Worm (Caenorhabditis elegans) whole organism, dauer: Measurements from ENCODE around the gene clec-136.

Source experiments
- unc-62 ChIP-seq: sonication (generic microtip); optimal IDR thresholded peaks from 2 replicates; lab custom pipeline; 2017; ENCODE audit warnings: missing biosample characterization, missing genetic modification reagents, missing genetic modification characterization

clec-136 gene

DNA sequence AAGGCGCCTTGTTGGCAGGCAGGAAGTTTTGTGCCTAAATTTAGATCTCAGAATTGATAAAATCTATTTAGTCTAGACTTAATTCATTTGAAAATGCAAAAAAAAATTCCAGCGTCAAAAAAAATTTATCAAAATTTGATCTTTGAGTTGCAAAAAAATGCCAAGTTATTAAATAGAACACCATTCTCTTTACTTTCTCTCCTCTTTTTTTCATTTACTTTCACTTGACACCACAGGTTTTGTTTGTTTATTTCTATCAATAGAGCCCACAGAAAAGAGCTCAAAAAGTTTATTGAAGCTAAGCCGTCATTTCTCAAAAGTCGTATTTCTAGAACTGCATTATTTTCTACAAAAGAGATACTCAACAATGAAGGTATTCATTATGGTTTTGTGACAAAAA lies 3.6 kb downstream of the clec-136 start, which contains the start of gene pqn-35:
Gene pqn-35, plus strand, starts transcription at position 301 of the 400 bp plus-strand sequence.
- TF ChIP-seq unc-62 (GFP tag; lab: Kevin White, UChicago): no peak

DNA sequence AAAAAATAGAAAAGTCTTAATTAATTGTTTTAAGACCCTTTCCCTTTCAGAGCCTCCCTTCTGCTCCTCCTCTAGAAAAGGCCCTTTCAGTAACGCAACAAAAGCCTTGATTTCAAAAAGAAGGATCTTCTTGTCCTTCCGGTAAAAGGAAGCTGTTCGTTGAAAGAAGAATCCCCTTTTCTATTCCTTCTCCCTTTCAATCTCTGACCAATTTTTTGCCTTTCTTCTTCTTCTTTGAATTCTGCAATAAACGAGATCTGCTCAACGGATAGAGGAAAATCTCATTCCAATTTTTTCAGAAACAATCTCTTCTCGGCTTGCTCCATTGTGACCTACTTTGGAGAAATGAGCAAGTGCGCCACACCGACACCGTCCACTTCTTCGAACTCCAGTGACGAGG lies 8.3 kb downstream of the clec-136 start, which contains the start of gene F35D11.3:
Gene F35D11.3, plus strand, starts transcription at position 300 of the 400 bp plus-strand sequence.
- no peak for TF ChIP-seq unc-62 (GFP tag; lab: Kevin White, UChicago)

DNA sequence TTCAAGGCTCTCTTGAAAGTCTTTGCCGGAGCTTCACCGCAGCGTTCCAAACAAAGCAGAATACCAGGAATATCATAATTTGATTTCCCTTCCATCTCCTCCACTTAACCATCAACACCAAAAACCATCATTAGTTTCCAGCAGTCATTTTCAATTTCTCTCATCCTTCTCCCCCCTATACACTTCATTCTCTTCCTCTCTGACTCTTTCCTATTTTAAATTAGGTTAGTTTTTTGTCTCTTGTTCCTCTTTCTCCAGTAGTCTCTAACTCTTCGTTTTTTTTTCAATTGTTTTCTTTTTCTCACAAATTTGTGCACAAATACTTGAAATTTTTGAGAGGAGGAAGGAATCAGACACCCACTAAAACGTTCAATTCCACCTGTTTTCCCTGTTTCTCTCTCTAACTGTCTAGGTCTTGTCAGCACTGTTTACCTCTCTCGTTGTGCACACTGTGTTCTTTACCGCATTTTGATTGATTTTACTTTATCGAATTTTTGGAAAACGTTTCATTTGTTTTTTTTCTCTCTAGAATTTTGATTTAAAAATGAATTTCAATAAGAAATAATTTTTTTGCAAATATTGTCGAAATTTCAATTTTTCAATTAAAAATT lies 9.6 kb downstream of the clec-136 start:
- TF ChIP-seq unc-62 (GFP tag; lab: Kevin White, UChicago): no peak

DNA sequence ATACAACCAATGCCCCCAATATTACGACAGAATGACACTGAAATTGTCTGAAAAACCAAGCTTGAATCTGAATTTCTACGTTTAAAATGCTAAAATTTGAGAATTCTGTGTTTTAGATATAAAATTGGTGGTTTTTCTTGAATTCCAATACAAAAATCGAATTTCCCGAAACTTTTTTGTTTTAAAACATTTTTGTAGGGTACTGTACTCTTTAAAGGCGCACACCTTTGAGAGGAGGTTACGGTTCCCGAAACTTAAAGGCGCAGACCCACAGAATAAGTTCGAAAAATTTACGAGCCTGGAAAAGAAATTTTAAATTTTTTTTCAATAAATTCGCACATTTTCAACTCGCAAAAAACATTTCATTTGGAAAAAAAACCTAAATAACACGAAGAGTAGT lies 11.7 kb downstream of the clec-136 start:
- TF ChIP-seq unc-62 (GFP tag; lab: Kevin White, UChicago): no peak

DNA sequence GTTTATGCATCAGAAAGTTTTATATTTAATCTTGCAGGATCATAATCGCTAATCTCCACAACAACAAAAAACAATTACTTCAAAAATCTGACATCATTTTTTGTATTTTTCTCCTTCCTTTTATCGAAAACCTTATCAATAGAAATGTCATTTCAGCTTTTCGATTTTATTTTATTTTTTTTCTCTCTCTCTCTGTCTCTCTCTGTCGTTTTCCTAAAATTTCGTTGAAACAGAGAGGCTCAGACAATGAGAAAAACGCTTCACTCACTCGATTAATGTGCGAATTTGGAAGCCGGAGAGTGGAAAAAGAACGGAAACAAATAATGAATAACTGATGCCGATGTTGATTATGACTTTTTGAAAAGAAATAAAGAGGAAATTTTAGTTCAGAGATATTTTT lies 12.2 kb downstream of the clec-136 start:
- no peak for TF ChIP-seq unc-62 (GFP tag; lab: Kevin White, UChicago)

DNA sequence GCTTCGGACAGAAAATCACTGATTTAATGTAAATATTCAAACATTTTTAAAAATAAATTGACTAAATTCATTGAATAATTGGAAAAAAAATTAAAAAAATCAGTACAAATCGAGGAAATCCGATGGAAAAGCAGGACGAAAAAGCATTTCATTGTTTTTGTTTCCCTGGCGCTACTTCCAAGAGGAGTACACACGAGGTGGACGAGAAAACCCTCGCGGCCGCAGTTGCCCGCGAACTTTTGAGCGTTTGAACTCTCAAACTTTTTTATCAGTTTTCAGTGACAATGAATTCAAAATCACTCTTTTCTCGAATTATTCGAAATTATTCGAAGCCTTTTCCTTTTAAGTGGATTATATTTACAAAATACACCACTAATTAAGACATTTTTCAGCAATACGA lies 13.3 kb downstream of the clec-136 start, which contains the start of gene F35D11.4:
Gene F35D11.4, plus strand, starts transcription at position 393 of the 400 bp plus-strand sequence.
- no peak for TF ChIP-seq unc-62 (GFP tag; lab: Kevin White, UChicago)

DNA sequence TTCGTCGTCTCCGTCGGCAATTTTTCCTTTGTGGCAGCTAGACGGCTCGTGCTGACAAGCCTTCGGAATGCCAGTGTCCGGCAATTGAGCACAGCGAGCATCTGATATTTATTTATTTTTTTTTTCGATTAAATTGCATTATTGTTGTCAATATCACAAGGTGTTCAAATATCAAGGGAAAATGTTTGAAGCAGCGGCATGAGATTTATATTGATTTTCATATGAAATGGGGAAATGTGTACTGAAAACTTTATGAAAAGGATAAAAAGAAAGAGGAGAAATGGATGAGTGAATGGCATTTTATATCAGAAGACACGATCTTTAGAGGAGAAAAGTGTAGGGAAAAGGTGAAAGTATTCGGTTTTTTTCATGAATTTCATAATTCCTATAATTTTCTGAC lies 13.8 kb downstream of the clec-136 start, which contains the start of gene coa-3:
Gene coa-3, minus strand, starts transcription at position 101 of the 400 bp plus-strand sequence.
- TF ChIP-seq unc-62 (GFP tag; lab: Kevin White, UChicago): no peak

DNA sequence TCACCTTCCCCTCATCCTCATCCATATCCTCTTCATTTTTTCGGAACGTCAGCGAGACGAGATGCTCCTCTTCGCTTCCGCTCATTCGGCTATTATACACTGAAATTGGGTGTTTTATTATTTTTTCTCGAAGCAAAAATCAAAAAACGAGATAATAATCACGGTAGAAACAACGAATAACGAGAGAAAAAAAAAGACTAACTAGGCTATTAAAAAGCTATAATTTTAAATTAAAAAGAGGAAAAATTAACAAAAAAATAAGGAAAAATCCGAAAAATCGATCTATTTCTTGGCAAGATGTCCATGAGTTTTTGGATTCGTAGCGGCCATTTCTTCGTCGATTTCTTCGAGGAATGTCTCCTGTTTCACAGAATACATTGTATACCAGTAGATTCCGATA lies 15.1 kb downstream of the clec-136 start, which contains the start of gene ipla-1:
Gene ipla-1, minus strand, starts transcription at position 101 of the 400 bp plus-strand sequence.
- TF ChIP-seq unc-62 (GFP tag; lab: Kevin White, UChicago): no peak

DNA sequence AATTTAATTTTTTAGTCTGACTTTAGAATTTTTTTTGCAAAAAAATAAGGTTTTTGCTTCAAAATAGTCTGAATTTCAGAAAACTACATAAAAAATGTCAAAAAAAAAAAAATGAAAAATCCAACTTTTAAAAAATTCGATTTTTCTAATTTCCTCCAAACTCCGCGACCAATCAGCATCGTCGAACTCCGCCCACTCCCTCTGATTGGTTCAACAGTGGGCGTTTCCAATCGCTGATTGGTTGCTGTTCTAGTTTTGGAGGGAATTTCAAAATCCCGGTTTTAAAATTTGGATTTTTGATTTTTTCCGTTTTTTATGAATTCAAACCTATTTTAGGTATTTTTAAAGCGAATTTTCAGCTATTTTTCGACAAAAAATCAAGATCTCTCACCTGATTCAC lies 15.5 kb downstream of the clec-136 start:
- no peak for TF ChIP-seq unc-62 (GFP tag; lab: Kevin White, UChicago)

DNA sequence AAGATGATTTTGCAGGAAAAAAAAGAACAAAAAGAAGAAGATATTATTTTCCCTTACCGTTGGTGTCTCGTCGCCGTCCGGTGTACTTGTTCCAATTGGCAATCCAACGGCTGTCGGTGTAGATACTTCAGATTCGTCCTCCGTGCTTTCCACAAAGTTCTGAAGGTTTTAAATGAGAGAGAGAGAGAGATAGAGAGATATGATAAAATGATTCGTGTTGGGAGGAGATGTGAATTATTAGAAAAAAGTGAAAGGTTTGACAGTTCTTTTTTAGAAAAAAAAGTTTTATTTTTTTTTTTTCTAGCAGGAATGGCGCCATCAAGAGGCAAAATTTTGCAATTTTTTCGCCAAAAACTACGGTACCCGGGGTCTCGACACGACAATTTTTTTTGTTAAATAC lies 16.1 kb downstream of the clec-136 start:
- TF ChIP-seq unc-62 (GFP tag; lab: Kevin White, UChicago): no peak

DNA sequence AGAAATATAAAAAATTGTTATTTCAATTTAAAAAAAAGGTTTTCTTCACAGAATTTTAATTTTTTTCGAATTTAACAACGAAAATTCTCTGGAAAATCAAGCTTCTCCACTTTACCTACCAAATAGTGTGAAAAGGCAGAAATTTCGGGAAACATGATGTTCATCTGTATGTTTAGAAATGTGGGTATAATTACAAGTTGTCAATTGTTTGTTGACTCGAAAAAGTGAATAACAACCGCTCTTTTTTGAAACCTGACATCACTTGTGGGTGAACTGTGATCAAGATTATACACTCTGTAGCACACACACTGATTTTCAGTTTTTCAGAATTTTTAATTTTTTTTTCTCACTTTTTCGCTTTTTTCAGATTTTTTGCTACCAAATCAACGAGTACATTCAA lies 16.5 kb downstream of the clec-136 start:
- no peak for TF ChIP-seq unc-62 (GFP tag; lab: Kevin White, UChicago)

DNA sequence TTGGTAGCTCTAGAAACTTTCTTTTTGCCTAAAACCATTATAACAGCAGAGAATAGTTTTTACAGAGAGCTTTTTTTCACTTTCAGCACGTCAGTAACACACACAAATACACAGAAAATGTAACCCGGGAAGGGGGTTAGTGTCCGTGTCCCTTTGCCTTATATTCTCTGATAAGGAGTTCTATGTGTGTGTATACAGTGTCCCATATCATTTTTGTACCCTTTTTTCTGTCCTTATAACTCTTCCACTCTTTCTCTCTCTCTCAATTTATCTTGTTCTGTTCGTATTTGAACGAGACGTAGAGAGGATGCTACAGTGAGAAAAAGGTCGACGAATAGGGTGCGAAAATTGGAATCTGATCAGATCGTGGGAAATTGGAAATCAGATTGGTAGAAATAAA lies 17.5 kb downstream of the clec-136 start:
- no peak for TF ChIP-seq unc-62 (GFP tag; lab: Kevin White, UChicago)

DNA sequence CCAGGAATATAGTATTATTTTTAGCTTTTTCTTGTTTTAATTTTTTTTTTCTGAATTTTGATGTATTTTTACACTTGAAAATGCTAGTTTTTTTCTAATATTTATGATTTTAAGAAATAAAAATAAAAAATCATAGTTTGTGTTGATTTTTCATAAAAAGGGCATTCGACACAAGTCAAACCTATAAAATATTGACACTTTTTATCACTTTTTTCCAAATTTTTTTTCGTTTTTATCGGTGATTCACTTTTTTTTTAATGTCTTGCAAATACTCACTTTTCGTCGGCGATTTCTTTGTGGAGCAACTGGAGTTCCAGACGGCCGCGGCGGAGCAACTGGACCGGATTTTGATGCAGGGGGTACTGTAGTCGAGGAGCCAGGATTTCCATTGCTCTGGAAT lies 18.9 kb downstream of the clec-136 start:
- no peak for TF ChIP-seq unc-62 (GFP tag; lab: Kevin White, UChicago)

DNA sequence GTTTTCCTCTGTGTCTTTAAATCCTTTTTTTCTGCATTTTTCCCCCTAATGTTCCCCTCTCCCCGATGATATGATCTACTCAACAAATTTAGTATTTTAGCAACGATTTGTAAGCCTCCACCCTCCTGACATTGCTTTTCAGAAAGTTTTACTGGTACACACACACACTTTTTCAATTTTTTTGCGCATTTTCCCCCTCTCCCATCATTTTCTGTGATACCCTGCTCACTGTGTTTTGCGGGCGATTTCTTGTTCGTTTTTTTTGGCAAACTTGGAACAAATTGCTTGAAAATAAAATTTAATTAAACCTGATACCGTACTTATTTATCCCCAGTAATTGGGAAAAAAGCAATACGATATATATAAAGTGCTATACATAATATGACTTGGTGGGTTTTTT lies 25.7 kb downstream of the clec-136 start:
- TF ChIP-seq unc-62 (GFP tag; lab: Kevin White, UChicago): no peak

DNA sequence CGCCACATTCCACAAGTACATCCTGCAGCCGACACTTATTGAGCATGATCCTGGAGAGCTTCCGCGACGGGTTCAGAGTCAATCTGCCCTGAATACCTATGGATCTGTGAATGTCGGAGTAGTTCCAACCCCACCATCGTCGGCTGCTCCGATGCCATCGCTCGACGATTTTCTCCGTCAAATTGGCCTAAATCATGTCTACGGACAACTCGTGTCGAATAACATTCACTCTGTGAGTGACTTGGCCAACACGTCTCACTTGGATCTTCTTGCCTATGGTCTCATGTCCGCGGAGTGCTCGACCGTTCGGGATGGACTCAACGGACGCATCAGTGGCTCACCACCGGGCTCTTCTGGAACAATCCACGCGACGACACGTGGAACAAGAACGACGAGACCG lies 26.3 kb downstream of the clec-136 start:
- no peak for TF ChIP-seq unc-62 (GFP tag; lab: Kevin White, UChicago)

DNA sequence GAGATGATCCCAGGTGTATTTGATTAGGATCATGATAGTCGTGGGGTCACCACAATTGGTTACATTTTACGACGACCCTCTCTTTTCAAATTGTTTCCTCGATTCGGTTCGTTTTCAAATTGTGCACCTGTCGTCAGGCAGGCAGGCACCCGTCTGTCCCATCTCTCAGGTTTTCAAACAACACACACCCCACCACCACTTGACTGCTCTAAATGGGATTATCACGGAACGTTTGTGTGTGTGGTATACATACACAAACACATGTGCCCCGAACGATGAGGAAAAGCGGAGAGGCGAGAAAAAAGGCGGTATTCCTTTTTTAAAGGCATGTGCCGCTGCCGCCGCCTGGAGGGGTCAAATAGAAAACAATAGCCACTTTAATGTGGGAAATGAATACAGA lies 31.0 kb downstream of the clec-136 start:
- no peak for TF ChIP-seq unc-62 (GFP tag; lab: Kevin White, UChicago)

DNA sequence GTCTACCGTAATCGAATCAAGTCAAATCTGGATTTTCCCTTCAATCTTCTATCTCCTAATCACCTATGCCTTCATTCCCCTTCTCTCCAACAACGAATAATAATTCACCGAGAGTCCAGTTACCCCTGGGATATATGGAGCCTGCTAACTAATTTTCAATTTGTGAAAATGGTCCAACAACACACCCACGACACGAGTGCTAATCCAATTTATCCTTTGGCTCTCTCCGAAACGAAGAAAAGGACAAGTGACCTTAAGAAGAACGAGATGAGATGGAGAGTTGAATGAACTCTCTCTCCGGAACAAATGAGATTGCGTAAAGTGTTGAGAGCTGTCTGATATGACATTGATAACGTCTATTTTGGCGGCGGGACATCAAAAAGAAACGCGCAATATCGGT lies 32.0 kb downstream of the clec-136 start:
- TF ChIP-seq unc-62 (GFP tag; lab: Kevin White, UChicago): no peak
